Worm (Caenorhabditis elegans) whole organism, early embryonic: Measurements from ENCODE around the gene blos-7.

Experiments used
- B0310.2 ChIP-seq: sonication (generic microtip); optimal IDR thresholded peaks from 2 replicates; lab custom pipeline; 2016; ENCODE audit warnings: mild to moderate bottlenecking, missing genetic modification characterization, missing compliant biosample characterization
- aly-1 ChIP-seq: sonication (generic microtip); optimal IDR thresholded peaks from 2 replicates; lab custom pipeline; 2016; ENCODE audit warnings: missing genetic modification characterization, missing compliant biosample characterization
- ama-1 ChIP-seq: fragments of 150-350 bp; optimal IDR thresholded peaks from 2 replicates; lab custom pipeline; 2014
- ceh-13 ChIP-seq: fragments of 200-800 bp; sonication (Bioruptor generic); optimal IDR thresholded peaks from 2 replicates; lab custom pipeline; 2018; ENCODE audit warnings: mild to moderate bottlenecking, missing genetic modification characterization, missing compliant biosample characterization
- ets-7 ChIP-seq: sonication (generic microtip); optimal IDR thresholded peaks from 2 replicates; lab custom pipeline; 2016; ENCODE audit warnings: missing genotype, missing genetic modification characterization, missing compliant biosample characterization
- hmbx-1 ChIP-seq: sonication (generic microtip); optimal IDR thresholded peaks from 2 replicates; lab custom pipeline; 2016; ENCODE audit warnings: mild to moderate bottlenecking, missing genetic modification characterization, missing compliant biosample characterization
- hmg-4 ChIP-seq: fragments of 200-800 bp; sonication (Bioruptor generic); optimal IDR thresholded peaks from 2 replicates; lab custom pipeline; 2018; ENCODE audit warnings: mild to moderate bottlenecking, missing genetic modification characterization, missing compliant biosample characterization
- hnd-1 ChIP-seq: sonication (generic microtip); optimal IDR thresholded peaks from 2 replicates; lab custom pipeline; 2016; ENCODE audit warnings: missing genetic modification characterization, missing compliant biosample characterization
- pes-1 ChIP-seq: fragments of 200-800 bp; sonication (Bioruptor generic); IDR thresholded peaks from 2 replicates; pipeline ENCODE4 v1.3.6; 2022; ENCODE audit warnings: missing genetic modification reagents, missing genetic modification characterization, missing compliant biosample characterization
- scrt-1 ChIP-seq: fragments of 200-800 bp; sonication (Bioruptor generic); IDR thresholded peaks from 2 replicates; pipeline ENCODE4 v1.3.6; 2022; ENCODE audit warnings: missing genetic modification characterization, missing compliant biosample characterization
- tbx-11 ChIP-seq: fragments of 200-800 bp; sonication (Bioruptor generic); IDR thresholded peaks from 2 replicates; pipeline ENCODE4 v1.3.6; 2022; ENCODE audit warnings: missing genetic modification characterization, missing compliant biosample characterization
- tra-4 ChIP-seq: sonication (generic microtip); optimal IDR thresholded peaks from 2 replicates; lab custom pipeline; 2017; ENCODE audit warnings: missing genetic modification characterization, missing compliant biosample characterization

ce11 chrIV:3598452-3598851 is 15.7 kb upstream of the blos-7 start, which contains the start of gene Y37E11B.5:
- TF ChIP-seq hnd-1: no peak
- no peak for TF ChIP-seq ama-1
- TF ChIP-seq scrt-1: no peak
- TF ChIP-seq ceh-13 (GFP tag; lab: Kevin White, UChicago): no peak
- TF ChIP-seq hmg-4 (GFP tag; lab: Kevin White, UChicago): no peak
- no peak for TF ChIP-seq pes-1 (GFP tag; lab: Robert Waterston, UW)
- no peak for TF ChIP-seq hmbx-1
- no peak for TF ChIP-seq tbx-11 (GFP tag; lab: Robert Waterston, UW)
- TF ChIP-seq B0310.2 (tag; lab: Kevin White, UChicago): no peak
- TF ChIP-seq ets-7: no peak
- no peak for TF ChIP-seq aly-1 (tag; lab: Kevin White, UChicago)
- no peak for TF ChIP-seq tra-4
